ENCODE assay signal across 5 worm cellular contexts in genomic region chrX:13918143-13918542, ce11.
TF ChIP-seq lines count a peak whose summit lies in the region.

No protein-coding gene starts in this region.

TF ChIP-seq in whole organism, L1 larva, 84 proteins besides CTCF, POLR2A, EP300 and RAD21 (continues in another document):
- TF ChIP-seq rnt-1 (tag; optimal IDR thresholded peaks at IDR 0.05; lab: Kevin White, UChicago) = no peak
- TF ChIP-seq nhr-20 (tag; optimal IDR thresholded peaks at IDR 0.05; lab: Kevin White, UChicago) = peak; percentile 15
- TF ChIP-seq grh-1 (GFP tag; IDR thresholded peaks at IDR 0.05; lab: Robert Waterston, UW) = 0 out of 2 replicates have a peak, but pooled peaks have one; percentile 7
- no peak for TF ChIP-seq ceh-90 (tag; optimal IDR thresholded peaks at IDR 0.05; lab: Kevin White, UChicago)
- TF ChIP-seq dpl-1 (GFP tag; optimal IDR thresholded peaks at IDR 0.05; lab: Kevin White, UChicago) = peak; percentile 67 to 74 (median 67)
- peak; percentile 49 to 64 for TF ChIP-seq efl-1 (optimal IDR thresholded peaks at IDR 0.05; lab: Kevin White, UChicago)
- peak; percentile 71 to 96 for TF ChIP-seq efl-1 (GFP tag; optimal IDR thresholded peaks at IDR 0.05 in 1 of 2; lab: Kevin White, UChicago)
- TF ChIP-seq lin-35 (GFP tag; optimal IDR thresholded peaks at IDR 0.05; lab: Kevin White, UChicago) = peak; percentile 47 to 72
- TF ChIP-seq swsn-7 (tag; optimal IDR thresholded peaks at IDR 0.05; lab: Kevin White, UChicago) = no peak
- peak in 1 of 2 experiments; percentile 28 for TF ChIP-seq lsy-2 (tag; optimal IDR thresholded peaks at IDR 0.05; lab: Kevin White, UChicago)
- no peak for TF ChIP-seq nhr-90 (tag; optimal IDR thresholded peaks at IDR 0.05; lab: Kevin White, UChicago; ENCODE audit: poor library complexity)
- TF ChIP-seq lin-15B (tag; optimal IDR thresholded peaks at IDR 0.05; lab: Kevin White, UChicago) = peak; percentile 0
- peak; percentile 27 for TF ChIP-seq nhr-71 (tag; optimal IDR thresholded peaks at IDR 0.05; lab: Kevin White, UChicago)
- peak; percentile 33 for TF ChIP-seq skn-1 (tag; optimal IDR thresholded peaks at IDR 0.05; lab: Kevin White, UChicago)
- TF ChIP-seq hlh-4 (tag; optimal IDR thresholded peaks at IDR 0.05; lab: Kevin White, UChicago) = no peak
- TF ChIP-seq fkh-8 (tag; optimal IDR thresholded peaks at IDR 0.05; lab: Kevin White, UChicago) = peak; percentile 6
- TF ChIP-seq elt-3 (tag; optimal IDR thresholded peaks at IDR 0.05; lab: Kevin White, UChicago) = peak in 2 of 6 experiments; percentile 58 to 82

TF ChIP-seq in whole organism, L2 larva, 48 proteins besides CTCF, POLR2A, EP300 and RAD21 (continues in another document):
- TF ChIP-seq ztf-4 (tag; optimal IDR thresholded peaks at IDR 0.05; lab: Kevin White, UChicago) = no peak
- no peak for TF ChIP-seq unc-39 (tag; optimal IDR thresholded peaks at IDR 0.05; lab: Kevin White, UChicago)
- no peak for TF ChIP-seq ceh-16 (tag; optimal IDR thresholded peaks at IDR 0.05; lab: Kevin White, UChicago)
- TF ChIP-seq C34F6.9 (tag; optimal IDR thresholded peaks at IDR 0.05; lab: Kevin White, UChicago) = no peak
- peak; percentile 46 for TF ChIP-seq unc-55 (GFP tag; optimal IDR thresholded peaks at IDR 0.05; lab: Kevin White, UChicago)
- TF ChIP-seq lsy-2 (tag; optimal IDR thresholded peaks at IDR 0.05; lab: Kevin White, UChicago) = peak in 1 of 2 experiments; percentile 46
- TF ChIP-seq skn-1 (tag; optimal IDR thresholded peaks at IDR 0.05; lab: Kevin White, UChicago) = no peak
- no peak for TF ChIP-seq peb-1 (tag; optimal IDR thresholded peaks at IDR 0.05; lab: Kevin White, UChicago)
- TF ChIP-seq F13H6.1 (tag; optimal IDR thresholded peaks at IDR 0.05; lab: Kevin White, UChicago) = no peak
- no peak for TF ChIP-seq nhr-77 (tag; optimal IDR thresholded peaks at IDR 0.05; lab: Kevin White, UChicago)
- TF ChIP-seq lin-39 (tag; optimal IDR thresholded peaks at IDR 0.05; lab: Kevin White, UChicago) = no peak
- TF ChIP-seq alr-1 (tag; optimal IDR thresholded peaks at IDR 0.05; lab: Kevin White, UChicago) = no peak
- no peak for TF ChIP-seq snpc-4 (tag; optimal IDR thresholded peaks at IDR 0.05; lab: Kevin White, UChicago)
- TF ChIP-seq nhr-12 (tag; optimal IDR thresholded peaks at IDR 0.05; lab: Kevin White, UChicago) = no peak
- no peak for TF ChIP-seq aly-2 (tag; optimal IDR thresholded peaks at IDR 0.05; lab: Kevin White, UChicago)
- no peak for TF ChIP-seq nhr-6 (tag; optimal IDR thresholded peaks at IDR 0.05; lab: Kevin White, UChicago)
- TF ChIP-seq ama-1 (optimal IDR thresholded peaks at IDR 0.05; lab: Kevin White, UChicago) = no peak
- no peak for TF ChIP-seq ztf-1 (GFP tag; conservative IDR thresholded peaks at IDR 0.05; lab: Robert Waterston, UW)
- TF ChIP-seq gmeb-1 (tag; optimal IDR thresholded peaks at IDR 0.05; lab: Kevin White, UChicago) = peak; percentile 6
- no peak for TF ChIP-seq sma-3 (GFP tag; optimal IDR thresholded peaks at IDR 0.05; lab: Kevin White, UChicago)

TF ChIP-seq in whole organism, L3 larva, 47 proteins besides CTCF, POLR2A, EP300 and RAD21:
- TF ChIP-seq nhr-23 (tag; optimal IDR thresholded peaks at IDR 0.05; lab: Kevin White, UChicago) = peak; percentile 14
- TF ChIP-seq nfya-1 (tag; optimal IDR thresholded peaks at IDR 0.05; lab: Kevin White, UChicago; ENCODE audit: insufficient read depth) = peak; percentile 20
- no peak for TF ChIP-seq pqm-1 (tag; optimal IDR thresholded peaks at IDR 0.05; lab: Kevin White, UChicago)
- TF ChIP-seq lin-39 (tag; optimal IDR thresholded peaks at IDR 0.05; lab: Kevin White, UChicago) = no peak
- no peak for TF ChIP-seq mml-1 (tag; optimal IDR thresholded peaks at IDR 0.05; lab: Kevin White, UChicago)
- peak; percentile 11 for TF ChIP-seq lin-15B (tag; optimal IDR thresholded peaks at IDR 0.05; lab: Kevin White, UChicago)

TF ChIP-seq in whole organism, L4 larva, 104 proteins besides CTCF, POLR2A, EP300 and RAD21:
- TF ChIP-seq lsy-2 (tag; optimal IDR thresholded peaks at IDR 0.05; lab: Kevin White, UChicago) (peak in 1 of 2 experiments; percentile 23), zfp-3 (GFP tag; conservative IDR thresholded peaks at IDR 0.05; lab: Robert Waterston, UW) (no peak), set-16 (GFP tag; IDR thresholded peaks at IDR 0.05; lab: Robert Waterston, UW) (no peak), nhr-111 (GFP tag; optimal IDR thresholded peaks at IDR 0.05; lab: Kevin White, UChicago) (no peak), unc-62 (GFP tag; optimal IDR thresholded peaks at IDR 0.05 in 1 of 2; lab: Kevin White, UChicago) (peak in 1 of 2 experiments; percentile 1), unc-62 (tag; optimal IDR thresholded peaks at IDR 0.05; lab: Kevin White, UChicago) (no peak), dpl-1 (GFP tag; optimal IDR thresholded peaks at IDR 0.05; lab: Kevin White, UChicago) (peak; percentile 76), mes-2 (tag; optimal IDR thresholded peaks at IDR 0.05; lab: Kevin White, UChicago; ENCODE audit: poor library complexity, severe bottlenecking) (peak; percentile 43), dve-1 (tag; optimal IDR thresholded peaks at IDR 0.05; lab: Kevin White, UChicago; ENCODE audit: insufficient read depth) (peak; percentile 31), dmd-6 (GFP tag; IDR thresholded peaks at IDR 0.05; lab: Robert Waterston, UW) (0 out of 2 replicates have a peak, but pooled peaks have one; percentile 27)

TF ChIP-seq in whole organism, young adult, 124 proteins besides CTCF, POLR2A, EP300 and RAD21:
- no peak for TF ChIP-seq hlh-12 (tag; optimal IDR thresholded peaks at IDR 0.05; lab: Kevin White, UChicago)
- TF ChIP-seq ceh-40 (GFP tag; IDR thresholded peaks at IDR 0.05; lab: Robert Waterston, UW) = no peak
- 0 out of 2 replicates have a peak, but pooled peaks have one; percentile 2 for TF ChIP-seq B0019.2 (GFP tag; conservative IDR thresholded peaks at IDR 0.05; lab: Robert Waterston, UW)
- TF ChIP-seq chd-7 (tag; optimal IDR thresholded peaks at IDR 0.05; lab: Kevin White, UChicago) = no peak
- TF ChIP-seq pbrm-1 (GFP tag; IDR thresholded peaks at IDR 0.05; lab: Robert Waterston, UW) = 0 out of 2 replicates have a peak, but pooled peaks have one; percentile 20
- TF ChIP-seq efl-1 (GFP tag; optimal IDR thresholded peaks at IDR 0.05; lab: Kevin White, UChicago) = peak; percentile 52
- peak; percentile 47 for TF ChIP-seq lin-54 (GFP tag; optimal IDR thresholded peaks at IDR 0.05; lab: Kevin White, UChicago)
- TF ChIP-seq lin-35 (GFP tag; optimal IDR thresholded peaks at IDR 0.05; lab: Kevin White, UChicago) = peak in 1 of 3 experiments; percentile 5
- TF ChIP-seq mxl-1 (tag; optimal IDR thresholded peaks at IDR 0.05; lab: Kevin White, UChicago) = no peak
- TF ChIP-seq nhr-90 (tag; optimal IDR thresholded peaks at IDR 0.05; lab: Kevin White, UChicago) = no peak
- TF ChIP-seq dpl-1 (GFP tag; optimal IDR thresholded peaks at IDR 0.05; lab: Kevin White, UChicago) = peak; percentile 22
- TF ChIP-seq ztf-18 (tag; optimal IDR thresholded peaks at IDR 0.05; lab: Kevin White, UChicago) = peak; percentile 88
- TF ChIP-seq B0336.3 (GFP tag; IDR thresholded peaks at IDR 0.05; lab: Robert Waterston, UW) = no peak
- no peak for TF ChIP-seq pha-4 (tag; optimal IDR thresholded peaks at IDR 0.05; lab: Kevin White, UChicago)
- TF ChIP-seq Y79H2A.3 (GFP tag; conservative IDR thresholded peaks at IDR 0.05; lab: Robert Waterston, UW) = no peak
- TF ChIP-seq attf-5 (GFP tag; optimal IDR thresholded peaks at IDR 0.05; lab: Kevin White, UChicago) = peak; percentile 25
